Fruit fly (Drosophila melanogaster) whole organism, wandering third instar larva: ENCODE results near the gene kumpel.

Experiments used
- Dfd ChIP-seq: fragments of >200 bp; optimal IDR thresholded peaks from 2 replicates; lab custom pipeline; 2017; ENCODE audit warnings: missing biosample characterization, missing genetic modification characterization
- Dif ChIP-seq: fragments of 200-275, 200-300 bp; sonication (Bioruptor generic); optimal IDR thresholded peaks from 2 replicates; lab custom pipeline; 2018; ENCODE audit warnings: missing biosample characterization, missing genetic modification characterization; ENCODE audit not compliant: partially characterized antibody
- GATAd ChIP-seq: sonication (Bioruptor generic); optimal IDR thresholded peaks from 2 replicates; lab custom pipeline; 2016; ENCODE audit warnings: missing biosample characterization, missing genetic modification characterization
- Hnf4 ChIP-seq: fragments of 200-800 bp; sonication (Bioruptor generic); optimal IDR thresholded peaks from 2 replicates; lab custom pipeline; 2016; ENCODE audit warnings: missing biosample characterization, mild to moderate bottlenecking, missing genetic modification characterization
- Myc ChIP-seq: fragments of >200 bp; optimal IDR thresholded peaks from 2 replicates; lab custom pipeline; 2017
- N ChIP-seq: fragments of >200 bp; optimal IDR thresholded peaks from 2 replicates; lab custom pipeline; 2018; ENCODE audit warnings: missing biosample characterization, missing external identifiers, missing genetic modification characterization
- br ChIP-seq: fragments of 200-800 bp; sonication (Bioruptor generic); optimal IDR thresholded peaks from 2 replicates; lab custom pipeline; 2016; ENCODE audit warnings: missing biosample characterization, missing genetic modification characterization
- dl ChIP-seq, 2 experiments: fragments of 175-275, 200-275 bp in 1 of 2; fragments of 200-275 bp in 1 of 2; sonication (Bioruptor generic); optimal IDR thresholded peaks; lab custom pipeline; 2018; ENCODE audit warnings: mild to moderate bottlenecking in 2 of 2, missing biosample characterization in 2 of 2, missing genetic modification characterization in 2 of 2, moderate library complexity in 2 of 2; ENCODE audit not compliant: partially characterized antibody in 2 of 2, insufficient read depth in 1 of 2
- tai ChIP-seq: sonication (Bioruptor generic); optimal IDR thresholded peaks from 2 replicates; lab custom pipeline; 2016; ENCODE audit warnings: missing biosample characterization, missing genetic modification characterization
- usp ChIP-seq: fragments of >200 bp; optimal IDR thresholded peaks from 2 replicates; lab custom pipeline; 2017; ENCODE audit warnings: missing biosample characterization, missing genetic modification characterization

dm6 chr3R:25919912-25920311 is 13.1 kb downstream of the kumpel start:
- TF ChIP-seq dl (GFP tag; optimal IDR thresholded peaks at IDR 0.05; lab: Kevin White, UChicago; ENCODE audit: insufficient read depth in 1 of 2, partially characterized antibody in 2 of 2) (no peak), Dfd (GFP tag; lab: Kevin White, UChicago) (no peak), N (GFP tag; lab: Kevin White, UChicago) (no peak), Hnf4 (GFP tag; lab: Kevin White, UChicago) (no peak), GATAd (GFP tag; lab: Kevin White, UChicago) (no peak), tai (GFP tag; lab: Kevin White, UChicago) (no peak), br (GFP tag; lab: Kevin White, UChicago) (no peak), Dif (GFP tag; lab: Kevin White, UChicago) (no peak), Myc (lab: Kevin White, UChicago) (no peak), usp (no peak)
